Fruit fly (Drosophila melanogaster) whole organism, embryonic: ENCODE data around the gene CG7685.

Experiments used
- ATbp ChIP-seq: fragments of 200-800 bp; sonication (Bioruptor generic); optimal IDR thresholded peaks from 2 replicates; lab custom pipeline; 2017; ENCODE audit warnings: missing biosample characterization, mild to moderate bottlenecking, missing genetic modification characterization, missing genetic modification reagents
- Atf6 ChIP-seq: fragments of 200-800 bp; sonication (Bioruptor generic); IDR thresholded peaks from 2 replicates; pipeline ENCODE4 v1.3.6; 2022; ENCODE audit warnings: missing biosample characterization, missing genetic modification characterization
- C15 ChIP-seq: fragments of 200-800 bp; sonication (Bioruptor generic); IDR thresholded peaks from 3 replicates; pipeline ENCODE4 v1.3.6; 2022; ENCODE audit warnings: missing biosample characterization, missing genetic modification characterization
- CG10462 ChIP-seq: fragments of 200-800 bp; sonication (Bioruptor generic); optimal IDR thresholded peaks from 2 replicates; lab custom pipeline; 2016; ENCODE audit warnings: missing biosample characterization, missing genetic modification characterization
- CG12071 ChIP-seq: fragments of 200-800 bp; sonication (Bioruptor generic); optimal IDR thresholded peaks from 3 replicates; lab custom pipeline; 2018; ENCODE audit warnings: missing biosample characterization, mild to moderate bottlenecking, missing genetic modification characterization
- CG12219 ChIP-seq: fragments of 200-800 bp; sonication (Bioruptor generic); optimal IDR thresholded peaks from 3 replicates; lab custom pipeline; 2018; ENCODE audit warnings: missing biosample characterization, mild to moderate bottlenecking, missing genetic modification characterization
- CG12299 ChIP-seq: fragments of 200-800 bp; sonication (Bioruptor generic); optimal IDR thresholded peaks from 2 replicates; lab custom pipeline; 2018; ENCODE audit warnings: missing biosample characterization, mild to moderate bottlenecking, missing genetic modification characterization
- CG12769 ChIP-seq: fragments of 200-800 bp; sonication (Bioruptor generic); optimal IDR thresholded peaks from 2 replicates; lab custom pipeline; 2019; ENCODE audit warnings: missing biosample characterization, mild to moderate bottlenecking, missing genetic modification characterization, moderate library complexity
- CG13123 ChIP-seq: fragments of 200-800 bp; sonication (Bioruptor generic); optimal IDR thresholded peaks from 2 replicates; lab custom pipeline; 2016; ENCODE audit warnings: missing biosample characterization, missing genetic modification characterization
- CG13894 ChIP-seq: fragments of 200-800 bp; sonication (Bioruptor generic); optimal IDR thresholded peaks from 3 replicates; lab custom pipeline; 2018; ENCODE audit warnings: missing biosample characterization, mild to moderate bottlenecking, missing genetic modification characterization, moderate library complexity
- CG15479 ChIP-seq: fragments of 200-800 bp; sonication (Bioruptor generic); optimal IDR thresholded peaks from 3 replicates; lab custom pipeline; 2019; ENCODE audit warnings: missing biosample characterization, mild to moderate bottlenecking, missing genetic modification characterization, moderate library complexity
- CG15601 ChIP-seq: fragments of 200-800 bp; sonication (Bioruptor generic); optimal IDR thresholded peaks from 3 replicates; lab custom pipeline; 2019; ENCODE audit warnings: missing biosample characterization, mild to moderate bottlenecking, missing genetic modification characterization, moderate library complexity
- CG16815 ChIP-seq: fragments of 200-800 bp; sonication (Bioruptor generic); optimal IDR thresholded peaks from 3 replicates; lab custom pipeline; 2017; ENCODE audit warnings: missing biosample characterization, mild to moderate bottlenecking, missing genetic modification characterization
- CG17361 ChIP-seq: fragments of 200-800 bp; sonication (Bioruptor generic); IDR thresholded peaks from 3 replicates; pipeline ENCODE4 v1.3.6; 2022; ENCODE audit warnings: missing biosample characterization, missing genetic modification characterization
- CG18476 ChIP-seq: fragments of 200-800 bp; sonication (Bioruptor generic); optimal IDR thresholded peaks from 2 replicates; lab custom pipeline; 2016; ENCODE audit warnings: missing biosample characterization, mild to moderate bottlenecking, missing genetic modification characterization
- CG30403 ChIP-seq: fragments of 200-800 bp; sonication (Bioruptor generic); optimal IDR thresholded peaks from 3 replicates; lab custom pipeline; 2016; ENCODE audit warnings: missing biosample characterization, missing genetic modification characterization
- CG33557 ChIP-seq: fragments of 200-800 bp; sonication (Bioruptor generic); optimal IDR thresholded peaks from 2 replicates; lab custom pipeline; 2019; ENCODE audit warnings: missing biosample characterization, mild to moderate bottlenecking, missing genetic modification characterization, moderate library complexity
- CG3847 ChIP-seq: fragments of 200-800 bp; sonication (Bioruptor generic); IDR thresholded peaks from 2 replicates; pipeline ENCODE4 v1.3.6; 2022; ENCODE audit warnings: missing biosample characterization, missing genetic modification characterization
- CG4360 ChIP-seq: fragments of 200-800 bp; sonication (Bioruptor generic); IDR thresholded peaks from 2 replicates; pipeline ENCODE4 v1.3.6; 2022; ENCODE audit warnings: missing biosample characterization, missing genetic modification characterization
- CG6765 ChIP-seq: fragments of 200-800 bp; sonication (Bioruptor generic); optimal IDR thresholded peaks from 3 replicates; lab custom pipeline; 2017; ENCODE audit warnings: missing biosample characterization, mild to moderate bottlenecking, missing genetic modification characterization
- CG6854 ChIP-seq: fragments of 200-800 bp; sonication (Bioruptor generic); optimal IDR thresholded peaks from 3 replicates; lab custom pipeline; 2017; ENCODE audit warnings: missing biosample characterization, mild to moderate bottlenecking, missing genetic modification characterization
- CG9437 ChIP-seq: fragments of 200-800 bp; sonication (Bioruptor generic); optimal IDR thresholded peaks from 2 replicates; lab custom pipeline; 2018; ENCODE audit warnings: missing biosample characterization, mild to moderate bottlenecking, missing genetic modification characterization
- D19B ChIP-seq: fragments of 200-800 bp; sonication (Bioruptor generic); optimal IDR thresholded peaks from 2 replicates; lab custom pipeline; 2017; ENCODE audit warnings: missing biosample characterization, mild to moderate bottlenecking, missing genetic modification characterization
- Ets65A ChIP-seq: fragments of 200-800 bp; sonication (Bioruptor generic); peaks from one replicate; lab custom pipeline; 2016; ENCODE audit warnings: missing biosample characterization, missing genetic modification characterization
- Gug ChIP-seq: fragments of 200-800 bp; sonication (Bioruptor generic); IDR thresholded peaks from 4 replicates; pipeline ENCODE4 v1.3.6; 2022; ENCODE audit warnings: missing biosample characterization, missing genetic modification characterization
- HLH3B ChIP-seq: fragments of 200-800 bp; sonication (Bioruptor generic); IDR thresholded peaks from 2 replicates; pipeline ENCODE4 v1.3.6; 2022; ENCODE audit warnings: missing biosample characterization, missing genetic modification characterization
- HLHmδ ChIP-seq: fragments of 200-800 bp; sonication (Bioruptor generic); optimal IDR thresholded peaks from 2 replicates; lab custom pipeline; 2018; ENCODE audit warnings: missing biosample characterization, mild to moderate bottlenecking, missing genetic modification characterization, moderate library complexity
- Mad ChIP-seq: fragments of 200-800 bp; sonication (Bioruptor generic); optimal IDR thresholded peaks from 2 replicates; lab custom pipeline; 2016; ENCODE audit warnings: missing biosample characterization, missing genetic modification characterization
- Med ChIP-seq: fragments of 200-800 bp; sonication (Bioruptor generic); peaks from one replicate; lab custom pipeline; 2016; ENCODE audit warnings: missing biosample characterization, missing genetic modification characterization, mild to moderate bottlenecking, inconsistent platforms, moderate library complexity
- Meics ChIP-seq: fragments of 200-800 bp; sonication (Bioruptor generic); optimal IDR thresholded peaks from 2 replicates; lab custom pipeline; 2017; ENCODE audit warnings: missing biosample characterization, mild to moderate bottlenecking, missing genetic modification characterization
- NfI ChIP-seq: fragments of 200-800 bp; sonication (Bioruptor generic); optimal IDR thresholded peaks from 3 replicates; lab custom pipeline; 2018; ENCODE audit warnings: missing biosample characterization, mild to moderate bottlenecking, missing genetic modification characterization, moderate library complexity
- Six4 ChIP-seq: fragments of 200-800 bp; sonication (Bioruptor generic); optimal IDR thresholded peaks from 2 replicates; lab custom pipeline; 2016; ENCODE audit warnings: missing biosample characterization, missing genetic modification characterization
- Spps ChIP-seq: fragments of 200-800 bp; sonication (Bioruptor generic); optimal IDR thresholded peaks from 2 replicates; lab custom pipeline; 2018; ENCODE audit warnings: missing biosample characterization, mild to moderate bottlenecking, missing genetic modification characterization
- Usf ChIP-seq: fragments of 200-800 bp; sonication (Bioruptor generic); optimal IDR thresholded peaks from 2 replicates; lab custom pipeline; 2017; ENCODE audit warnings: missing genotype, missing biosample characterization, missing genetic modification characterization
- br ChIP-seq: fragments of >200 bp; optimal IDR thresholded peaks from 2 replicates; lab custom pipeline; 2017
- chinmo ChIP-seq: fragments of 200-800 bp; sonication (Bioruptor generic); IDR thresholded peaks from 4 replicates; pipeline ENCODE4 v1.3.6; 2022; ENCODE audit warnings: missing biosample characterization, missing genetic modification characterization; ENCODE audit not compliant: partially characterized antibody
- crc ChIP-seq: fragments of 200-800 bp; sonication (Bioruptor generic); optimal IDR thresholded peaks from 2 replicates; lab custom pipeline; 2016; ENCODE audit warnings: missing biosample characterization, missing genetic modification characterization
- dm ChIP-seq: fragments of 200-800 bp; sonication (Bioruptor generic); optimal IDR thresholded peaks from 3 replicates; lab custom pipeline; 2016; ENCODE audit warnings: missing biosample characterization, missing genetic modification characterization
- dysf ChIP-seq: fragments of 200-800 bp; sonication (Bioruptor generic); IDR thresholded peaks from 3 replicates; pipeline ENCODE4 v1.3.6; 2022; ENCODE audit warnings: missing biosample characterization, missing genetic modification characterization
- fru ChIP-seq: fragments of >200 bp; optimal IDR thresholded peaks from 2 replicates; lab custom pipeline; 2017
- fu2 ChIP-seq: fragments of 200-800 bp; sonication (Bioruptor generic); optimal IDR thresholded peaks from 2 replicates; lab custom pipeline; 2016; ENCODE audit warnings: missing biosample characterization, missing genetic modification characterization
- grau ChIP-seq: fragments of 200-800 bp; optimal IDR thresholded peaks from 3 replicates; lab custom pipeline; 2019; ENCODE audit warnings: missing biosample characterization, mild to moderate bottlenecking, missing genetic modification characterization, moderate library complexity
- gt ChIP-seq: fragments of 200-800 bp; sonication (Bioruptor generic); IDR thresholded peaks from 2 replicates; pipeline ENCODE4 v1.3.6; 2022; ENCODE audit warnings: missing biosample characterization, missing genetic modification characterization
- hb ChIP-seq: fragments of 200-800 bp; sonication (Bioruptor generic); IDR thresholded peaks from 3 replicates; pipeline ENCODE4 v1.3.6; 2022; ENCODE audit warnings: missing biosample characterization, missing genetic modification characterization; ENCODE audit not compliant: partially characterized antibody
- hbn ChIP-seq: fragments of 200-800 bp; sonication (Bioruptor generic); IDR thresholded peaks from 2 replicates; pipeline ENCODE4 v1.3.6; 2022; ENCODE audit warnings: missing biosample characterization, missing genetic modification characterization; ENCODE audit not compliant: partially characterized antibody
- peb ChIP-seq: fragments of 200-800 bp; sonication (Bioruptor generic); IDR thresholded peaks from 2 replicates; pipeline ENCODE4 v1.3.6; 2022; ENCODE audit warnings: missing biosample characterization, missing genetic modification characterization
- pho ChIP-seq: fragments of 200-800 bp; sonication (Bioruptor generic); optimal IDR thresholded peaks from 2 replicates; lab custom pipeline; 2016; ENCODE audit warnings: missing biosample characterization, missing genetic modification characterization
- pnt ChIP-seq: fragments of 200-800 bp; sonication (Bioruptor generic); optimal IDR thresholded peaks from 3 replicates; lab custom pipeline; 2016; ENCODE audit warnings: missing biosample characterization, missing genetic modification characterization
- sim ChIP-seq: fragments of 200-800 bp; sonication (Bioruptor generic); IDR thresholded peaks from 2 replicates; pipeline ENCODE4 v1.3.6; 2022; ENCODE audit warnings: missing biosample characterization, missing genetic modification characterization
- stc ChIP-seq: fragments of 200-800 bp; sonication (Bioruptor generic); IDR thresholded peaks from 2 replicates; pipeline ENCODE4 v1.3.6; 2022; ENCODE audit warnings: missing biosample characterization, missing genetic modification characterization
- tx ChIP-seq: fragments of 200-800 bp; sonication (Bioruptor generic); optimal IDR thresholded peaks from 2 replicates; lab custom pipeline; 2016; ENCODE audit warnings: missing biosample characterization, missing genetic modification characterization
- vfl ChIP-seq: fragments of 200-800 bp; sonication (Bioruptor generic); optimal IDR thresholded peaks from 2 replicates; lab custom pipeline; 2016; ENCODE audit warnings: missing biosample characterization, missing genetic modification characterization
- wdn ChIP-seq: fragments of 200-800 bp; sonication (Bioruptor generic); IDR thresholded peaks from 2 replicates; pipeline ENCODE4 v1.3.6; 2022; ENCODE audit warnings: missing biosample characterization, missing genetic modification characterization

The CG7685 gene

dm6 chr3R:18380251-18380812 is 24.4 kb upstream of the CG7685 start:
- TF ChIP-seq vfl (no peak), CG12071 (no peak), peb (no peak), CG12299 (tag; lab: Kevin White, UChicago) (no peak), dysf (GFP tag; lab: Robert Waterston, UW) (no peak), CG12219 (GFP tag; lab: Kevin White, UChicago) (no peak), CG16815 (GFP tag; lab: Kevin White, UChicago) (no peak), Gug (GFP tag; lab: Robert Waterston, UW) (no peak), CG12769 (peak; percentile 37), tx (GFP tag; lab: Kevin White, UChicago) (no peak), hb (GFP tag; lab: Robert Waterston, UW) (no peak), HLH3B (GFP tag; lab: Robert Waterston, UW) (no peak), CG13894 (peak; percentile 36), pho (GFP tag; lab: Kevin White, UChicago) (no peak), grau (tag; lab: Kevin White, UChicago) (no peak), gt (GFP tag; lab: Robert Waterston, UW) (no peak), CG30403 (GFP tag; lab: Kevin White, UChicago) (no peak), dm (GFP tag; lab: Kevin White, UChicago) (no peak), sim (GFP tag; lab: Robert Waterston, UW) (no peak), C15 (GFP tag; lab: Robert Waterston, UW) (no peak), crc (GFP tag; lab: Kevin White, UChicago) (no peak), br (lab: Kevin White, UChicago) (no peak), CG3847 (no peak), CG33557 (GFP tag; lab: Kevin White, UChicago) (no peak), fru (lab: Kevin White, UChicago) (no peak), CG6854 (GFP tag; lab: Kevin White, UChicago) (no peak), pnt (no peak), Mad (GFP tag; lab: Kevin White, UChicago) (no peak), CG4360 (GFP tag; lab: Robert Waterston, UW) (no peak), NfI (GFP tag; lab: Kevin White, UChicago) (no peak), CG15479 (GFP tag; lab: Kevin White, UChicago) (no peak), CG18476 (GFP tag; lab: Kevin White, UChicago) (no peak), CG6765 (no peak), CG17361 (no peak), Atf6 (no peak), fu2 (GFP tag; lab: Kevin White, UChicago) (no peak), ATbp (no peak), Spps (tag; lab: Kevin White, UChicago) (no peak), HLHmδ (no peak), Meics (GFP tag; lab: Kevin White, UChicago) (no peak), CG13123 (GFP tag; lab: Kevin White, UChicago) (no peak), CG15601 (tag; lab: Kevin White, UChicago) (peak; percentile 74), chinmo (GFP tag; lab: Robert Waterston, UW) (0 out of 4 replicates have a peak, but pooled peaks have one; percentile 33), D19B (GFP tag; lab: Kevin White, UChicago) (no peak), Ets65A (no peak), CG10462 (GFP tag; lab: Kevin White, UChicago) (no peak), hbn (GFP tag; lab: Robert Waterston, UW) (no peak), Usf (GFP tag; lab: Kevin White, UChicago) (no peak), stc (no peak), CG9437 (GFP tag; lab: Kevin White, UChicago) (no peak), Med (GFP tag; lab: Kevin White, UChicago) (peak; percentile 34), wdn (GFP tag; lab: Robert Waterston, UW) (no peak), Six4 (no peak)
